Worm (Caenorhabditis elegans) whole organism, young adult: ENCODE results near the gene F54F2.6.

Experiments
- B0336.3 ChIP-seq: fragments of 200-800 bp; sonication (Bioruptor generic); IDR thresholded peaks from 2 replicates; pipeline ENCODE4 v1.3.6; 2022; ENCODE audit warnings: missing genetic modification characterization, missing compliant biosample characterization
- D2030.7 ChIP-seq: fragments of 200-800 bp; sonication (Bioruptor generic); IDR thresholded peaks from 2 replicates; pipeline ENCODE4 v1.3.6; 2022; ENCODE audit warnings: missing genetic modification reagents, missing genetic modification characterization, missing compliant biosample characterization
- F10E7.11 ChIP-seq: sonication (generic microtip); optimal IDR thresholded peaks from 2 replicates; lab custom pipeline; 2017; ENCODE audit warnings: mild to moderate bottlenecking, missing genetic modification characterization, moderate library complexity, missing compliant biosample characterization
- F23B12.7 ChIP-seq: sonication (generic microtip); optimal IDR thresholded peaks from 2 replicates; lab custom pipeline; 2017; ENCODE audit warnings: missing genetic modification characterization, mild to moderate bottlenecking, missing compliant biosample characterization, antibody characterized with exemption, moderate library complexity; ENCODE audit not compliant: insufficient read depth
- F33H1.4 ChIP-seq: fragments of 200-800 bp; sonication (Bioruptor generic); IDR thresholded peaks from 2 replicates; pipeline ENCODE4 v1.3.6; 2022; ENCODE audit warnings: missing genetic modification reagents, missing genetic modification characterization, missing compliant biosample characterization
- F37B4.10 ChIP-seq: fragments of 200-800 bp; sonication (Bioruptor generic); IDR thresholded peaks from 2 replicates; pipeline ENCODE4 v1.3.6; 2022; ENCODE audit warnings: missing genetic modification characterization, missing compliant biosample characterization
- F57A8.1 ChIP-seq: fragments of 200-800 bp; sonication (Bioruptor generic); optimal IDR thresholded peaks from 2 replicates; lab custom pipeline; 2018; ENCODE audit warnings: mild to moderate bottlenecking, missing genetic modification characterization, moderate library complexity, missing compliant biosample characterization
- T26A5.8 ChIP-seq: sonication (generic microtip); optimal IDR thresholded peaks from 2 replicates; lab custom pipeline; 2016; ENCODE audit warnings: missing genetic modification characterization, missing compliant biosample characterization
- Y53G8AR.9 ChIP-seq: fragments of 200-800 bp; sonication (Bioruptor generic); conservative IDR thresholded peaks from 2 replicates; pipeline ENCODE4 v1.3.6; 2022; ENCODE audit warnings: missing genetic modification reagents, missing genetic modification characterization, missing compliant biosample characterization
- Y67H2A.10 ChIP-seq: fragments of 200-800 bp; sonication (Bioruptor generic); conservative IDR thresholded peaks from 2 replicates; pipeline ENCODE4 v1.3.6; 2022; ENCODE audit warnings: missing genetic modification reagents, missing genetic modification characterization, missing compliant biosample characterization
- Y95B8A.8 ChIP-seq: fragments of 200-800 bp; sonication (Bioruptor generic); IDR thresholded peaks from 2 replicates; pipeline ENCODE4 v1.3.6; 2022; ENCODE audit warnings: missing genetic modification reagents, missing genetic modification characterization, missing compliant biosample characterization
- ama-1 ChIP-seq, 3 experiments: fragments of 150-350 bp in 1 of 3; sonication (generic microtip) in 2 of 3; optimal IDR thresholded peaks; 2 replicates each; lab custom pipeline; 2014 to 2018; ENCODE audit warnings: missing biosample characterization in 2 of 3, missing genetic modification characterization in 2 of 3, missing genetic modification reagents in 2 of 3
- attf-5 ChIP-seq: fragments of 200-800 bp; sonication (Bioruptor generic); optimal IDR thresholded peaks from 2 replicates; lab custom pipeline; 2018; ENCODE audit warnings: mild to moderate bottlenecking, missing genetic modification characterization, missing compliant biosample characterization
- bed-2 ChIP-seq: fragments of 200-800 bp; sonication (Bioruptor generic); IDR thresholded peaks from 2 replicates; pipeline ENCODE4 v1.3.6; 2022; ENCODE audit warnings: missing genetic modification reagents, missing genetic modification characterization, missing compliant biosample characterization
- dpl-1 ChIP-seq: fragments of 150-350 bp; optimal IDR thresholded peaks from 2 replicates; lab custom pipeline; 2014; ENCODE audit warnings: missing biosample characterization, missing genetic modification reagents, missing genetic modification characterization
- him-1 ChIP-seq: sonication (generic microtip); optimal IDR thresholded peaks from 2 replicates; lab custom pipeline; 2016; ENCODE audit warnings: missing genotype, missing genetic modification reagents, missing genetic modification characterization, missing compliant biosample characterization
- hlh-26 ChIP-seq: fragments of 200-800 bp; sonication (Bioruptor generic); conservative IDR thresholded peaks from 2 replicates; pipeline ENCODE4 v1.3.6; 2022; ENCODE audit warnings: missing genetic modification reagents, missing genetic modification characterization, missing compliant biosample characterization
- hrde-1 ChIP-seq: sonication (generic microtip); optimal IDR thresholded peaks from 2 replicates; lab custom pipeline; 2016; ENCODE audit warnings: missing genetic modification characterization, mild to moderate bottlenecking, missing compliant biosample characterization, moderate library complexity, missing genotype, missing genetic modification reagents, borderline replicate concordance
- lsl-1 ChIP-seq: fragments of 200-800 bp; sonication (Bioruptor generic); optimal IDR thresholded peaks from 2 replicates; lab custom pipeline; 2018; ENCODE audit warnings: mild to moderate bottlenecking, missing genetic modification characterization, moderate library complexity, missing compliant biosample characterization
- madf-6 ChIP-seq: fragments of 200-800 bp; sonication (Bioruptor generic); IDR thresholded peaks from 2 replicates; pipeline ENCODE4 v1.3.6; 2022; ENCODE audit warnings: missing genetic modification reagents, missing genetic modification characterization, missing compliant biosample characterization
- madf-8 ChIP-seq: fragments of 200-800 bp; sonication (Bioruptor generic); conservative IDR thresholded peaks from 2 replicates; pipeline ENCODE4 v1.3.6; 2022; ENCODE audit warnings: missing genetic modification reagents, missing genetic modification characterization, missing compliant biosample characterization
- mes-4 ChIP-seq: sonication (generic microtip); optimal IDR thresholded peaks from 2 replicates; lab custom pipeline; 2016; ENCODE audit warnings: missing genotype, missing genetic modification characterization, missing compliant biosample characterization
- mxl-1 ChIP-seq: sonication (generic microtip); optimal IDR thresholded peaks from 2 replicates; lab custom pipeline; 2016; ENCODE audit warnings: missing genetic modification characterization, missing compliant biosample characterization
- nhr-120 ChIP-seq: fragments of 200-800 bp; sonication (Bioruptor generic); IDR thresholded peaks from 2 replicates; pipeline ENCODE4 v1.3.6; 2022; ENCODE audit warnings: missing genetic modification characterization, missing compliant biosample characterization
- pbrm-1 ChIP-seq: fragments of 200-800 bp; sonication (Bioruptor generic); IDR thresholded peaks from 2 replicates; pipeline ENCODE4 v1.3.6; 2022; ENCODE audit warnings: missing genetic modification reagents, missing genetic modification characterization, missing compliant biosample characterization
- pha-4 ChIP-seq: fragments of 150-350 bp; sonication (generic microtip); optimal IDR thresholded peaks from 2 replicates; lab custom pipeline; 2014; ENCODE audit warnings: missing biosample characterization, missing genetic modification reagents, missing genetic modification characterization
- snpc-3.4 ChIP-seq: sonication (generic microtip); optimal IDR thresholded peaks from 2 replicates; lab custom pipeline; 2017; ENCODE audit warnings: missing genetic modification characterization, mild to moderate bottlenecking, missing compliant biosample characterization, antibody characterized with exemption, moderate library complexity, missing genotype, missing genetic modification reagents
- somi-1 ChIP-seq: fragments of 200-800 bp; sonication (Bioruptor generic); optimal IDR thresholded peaks from 2 replicates; lab custom pipeline; 2018; ENCODE audit warnings: mild to moderate bottlenecking, missing genetic modification characterization, missing compliant biosample characterization
- xnd-1 ChIP-seq: sonication (generic microtip); optimal IDR thresholded peaks from 2 replicates; lab custom pipeline; 2016; ENCODE audit warnings: missing genotype, missing genetic modification reagents, missing genetic modification characterization, missing compliant biosample characterization
- zim-3 ChIP-seq: sonication (generic microtip); optimal IDR thresholded peaks from 2 replicates; lab custom pipeline; 2017; ENCODE audit warnings: mild to moderate bottlenecking, missing genetic modification characterization, moderate library complexity, missing compliant biosample characterization
- ztf-22 ChIP-seq: fragments of 200-800 bp; sonication (Bioruptor generic); optimal IDR thresholded peaks from 2 replicates; lab custom pipeline; 2018; ENCODE audit warnings: mild to moderate bottlenecking, missing genetic modification characterization, moderate library complexity, missing compliant biosample characterization
- ztf-28 ChIP-seq: fragments of 200-800 bp; sonication (Bioruptor generic); IDR thresholded peaks from 2 replicates; pipeline ENCODE4 v1.3.6; 2022; ENCODE audit warnings: missing genetic modification reagents, missing genetic modification characterization, missing compliant biosample characterization

The F54F2.6 gene

ce11 chrIII:8838075-8838474, 37.6 kb upstream of the F54F2.6 start, which contains the start of gene F44E2.4:
Gene F44E2.4, minus strand, starts transcription at chrIII:8838424.
- TF ChIP-seq mes-4 (tag; lab: Kevin White, UChicago) (no peak), ztf-28 (GFP tag; lab: Robert Waterston, UW) (no peak), madf-6 (no peak), B0336.3 (GFP tag; lab: Robert Waterston, UW) (no peak), F10E7.11 (tag; lab: Kevin White, UChicago) (no peak), snpc-3.4 (tag; lab: Kevin White, UChicago) (no peak), pbrm-1 (GFP tag; lab: Robert Waterston, UW) (no peak), somi-1 (GFP tag; lab: Kevin White, UChicago) (no peak), pha-4 (tag; lab: Kevin White, UChicago) (no peak), attf-5 (GFP tag; lab: Kevin White, UChicago) (no peak)

- TF ChIP-seq snpc-3.4 (tag; lab: Kevin White, UChicago) (no peak), hrde-1 (tag; lab: Kevin White, UChicago) (no peak), xnd-1 (tag; lab: Kevin White, UChicago) (peak; percentile 67), T26A5.8 (tag; lab: Kevin White, UChicago) (no peak), F57A8.1 (no peak), mxl-1 (tag; lab: Kevin White, UChicago) (no peak), ztf-22 (no peak), F33H1.4 (peak; percentile 83), madf-8 (peak; percentile 46), him-1 (tag; lab: Kevin White, UChicago) (no peak), lsl-1 (peak; percentile 88), dpl-1 (peak; percentile 23), bed-2 (GFP tag; lab: Robert Waterston, UW) (no peak), madf-6 (peak; percentile 72), D2030.7 (GFP tag; lab: Robert Waterston, UW) (no peak), Y67H2A.10 (GFP tag; lab: Robert Waterston, UW) (no peak)
These were observed 30.7 kb upstream of the F54F2.6 start, which contains the start of gene F44E2.10 for ce11 chrIII:8831059-8831750. Gene F44E2.10, minus strand, starts transcription at chrIII:8831109.

ce11 chrIII:8829245-8829644, 28.7 kb upstream of the F54F2.6 start, which contains the start of gene F44E2.3:
Gene F44E2.3, minus strand, starts transcription at chrIII:8829305.
- TF ChIP-seq zim-3 (tag; lab: Kevin White, UChicago) (no peak), D2030.7 (GFP tag; lab: Robert Waterston, UW) (0 out of 2 replicates have a peak, but pooled peaks have one; percentile 24), nhr-120 (GFP tag; lab: Robert Waterston, UW) (no peak)

ce11 chrIII:8827128-8827527, 26.6 kb upstream of the F54F2.6 start, which contains the start of gene F54F2.9:
Gene F54F2.9, minus strand, starts transcription at chrIII:8827228.
- TF ChIP-seq pha-4 (tag; lab: Kevin White, UChicago) = no peak

ce11 chrIII:8824556-8824955, 24.1 kb upstream of the F54F2.6 start:
- TF ChIP-seq F23B12.7 (tag; lab: Kevin White, UChicago) (no peak), hlh-26 (GFP tag; lab: Robert Waterston, UW) (no peak), B0336.3 (GFP tag; lab: Robert Waterston, UW) (no peak), F37B4.10 (no peak), bed-2 (GFP tag; lab: Robert Waterston, UW) (no peak), Y53G8AR.9 (GFP tag; lab: Robert Waterston, UW) (0 out of 2 replicates have a peak, but pooled peaks have one; percentile 19), Y95B8A.8 (GFP tag; lab: Robert Waterston, UW) (no peak), ama-1 (optimal IDR thresholded peaks at IDR 0.05; lab: Kevin White, UChicago) (no peak), ama-1 (GFP tag; optimal IDR thresholded peaks at IDR 0.05; lab: Kevin White, UChicago) (no peak)
